Fruit fly (Drosophila melanogaster): Measurements from ENCODE around the gene bc10.

Gene bc10

DNA sequence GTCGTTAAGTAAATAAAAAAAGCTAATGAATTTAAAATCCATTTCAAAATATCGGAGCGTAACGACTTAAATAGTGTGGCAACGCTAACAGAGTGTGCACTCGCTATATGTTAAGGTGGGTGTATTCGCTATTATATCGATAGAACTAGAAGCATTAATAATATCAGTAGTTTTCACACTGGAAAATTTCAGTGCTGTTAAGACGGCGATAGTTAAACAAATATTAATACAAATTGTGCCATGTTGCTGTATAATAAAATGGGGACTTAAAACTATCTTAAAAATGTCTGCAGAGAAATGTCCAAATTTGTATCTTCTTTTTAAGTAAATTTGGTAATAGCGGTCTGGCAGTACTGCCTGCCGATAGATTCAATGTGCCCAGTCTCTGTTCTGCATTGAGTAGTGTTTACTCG, 18.3 kb downstream of the bc10 start (continued):
- TF ChIP-seq pan (optimal IDR thresholded peaks at IDR 0.05) = no peak
- peak in 1 of 2 experiments; percentile 91 for TF ChIP-seq pan (GFP tag; optimal IDR thresholded peaks at IDR 0.05 in 1 of 2, IDR thresholded peaks at IDR 0.05 in 1 of 2)
- peak; percentile 85 for TF ChIP-seq Hr3 (GFP tag; optimal IDR thresholded peaks at IDR 0.05)
- TF ChIP-seq Atf6 (GFP tag; IDR thresholded peaks at IDR 0.05) = peak; percentile 80
- TF ChIP-seq slou (GFP tag; optimal IDR thresholded peaks at IDR 0.05) = peak; percentile 53
- peak; percentile 82 for TF ChIP-seq fd96Cb (tag; optimal IDR thresholded peaks at IDR 0.05)
- TF ChIP-seq Eip74EF (GFP tag; optimal IDR thresholded peaks at IDR 0.05) = no peak
- peak; percentile 85 for TF ChIP-seq Oaz (GFP tag; IDR thresholded peaks at IDR 0.05)
- TF ChIP-seq CG7745 (tag; optimal IDR thresholded peaks at IDR 0.05) = no peak
- TF ChIP-seq Sry-δ (GFP tag; optimal IDR thresholded peaks at IDR 0.05) = peak; percentile 92
- no peak for TF ChIP-seq Sox100B (GFP tag; optimal IDR thresholded peaks at IDR 0.05)
- no peak for TF ChIP-seq MESR4 (GFP tag; optimal IDR thresholded peaks at IDR 0.05)
- peak; percentile 81 for TF ChIP-seq Atf3 (GFP tag; optimal IDR thresholded peaks at IDR 0.05)
- TF ChIP-seq CG4617 (GFP tag; optimal IDR thresholded peaks at IDR 0.05; ENCODE audit: borderline replicate concordance) = peak; percentile 93
- no peak for TF ChIP-seq CG15073 (GFP tag; optimal IDR thresholded peaks at IDR 0.05)
- no peak for TF ChIP-seq CG15601 (tag; optimal IDR thresholded peaks at IDR 0.05)
- peak; percentile 81 for TF ChIP-seq ase (GFP tag; IDR thresholded peaks at IDR 0.05)
- TF ChIP-seq ewg (GFP tag; optimal IDR thresholded peaks at IDR 0.05) = no peak
- TF ChIP-seq YL-1 (GFP tag; optimal IDR thresholded peaks at IDR 0.05) = peak; percentile 81
- TF ChIP-seq lilli (GFP tag; optimal IDR thresholded peaks at IDR 0.05) = peak; percentile 92
- TF ChIP-seq ap (GFP tag; IDR thresholded peaks at IDR 0.05) = peak; percentile 84
- peak; percentile 86 for TF ChIP-seq Ada2b (GFP tag; IDR thresholded peaks at IDR 0.05)
- TF ChIP-seq CG18262 (tag; optimal IDR thresholded peaks at IDR 0.05) = no peak
- peak; percentile 62 for TF ChIP-seq CG12299 (tag; optimal IDR thresholded peaks at IDR 0.05)
- peak; percentile 86 for TF ChIP-seq unc-4 (GFP tag; IDR thresholded peaks at IDR 0.05; ENCODE audit: partially characterized antibody)
- TF ChIP-seq CG13624 (GFP tag; optimal IDR thresholded peaks at IDR 0.05) = peak; percentile 90
- peak; percentile 100 for TF ChIP-seq Ets65A (GFP tag)
- TF ChIP-seq CG2116 (GFP tag; optimal IDR thresholded peaks at IDR 0.05) = peak; percentile 83
- peak; percentile 37; the same call in 1 of the 2 replicates for TF ChIP-seq CG10321 (GFP tag; IDR thresholded peaks at IDR 0.05)
- peak; percentile 86 for TF ChIP-seq CG17829 (tag; optimal IDR thresholded peaks at IDR 0.05)
- TF ChIP-seq CG5180 (GFP tag; optimal IDR thresholded peaks at IDR 0.05) = no peak
- peak; percentile 84 for TF ChIP-seq CG2129 (GFP tag; IDR thresholded peaks at IDR 0.05; ENCODE audit: partially characterized antibody)
- peak; percentile 91 for TF ChIP-seq Gug (GFP tag; IDR thresholded peaks at IDR 0.05)
- no peak for TF ChIP-seq Fer1 (GFP tag; optimal IDR thresholded peaks at IDR 0.05)
- peak; percentile 86 for TF ChIP-seq NfI (GFP tag; optimal IDR thresholded peaks at IDR 0.05)
- 0 out of 2 replicates have a peak, but pooled peaks have one; percentile 32 for TF ChIP-seq CG32767 (GFP tag; IDR thresholded peaks at IDR 0.05)
- no peak for TF ChIP-seq Kr (GFP tag; optimal IDR thresholded peaks at IDR 0.05)
- no peak for TF ChIP-seq gsb-n (tag; optimal IDR thresholded peaks at IDR 0.05)
- no peak for TF ChIP-seq Deaf1 (tag; optimal IDR thresholded peaks at IDR 0.05)
- TF ChIP-seq btn (GFP tag; optimal IDR thresholded peaks at IDR 0.05) = peak; percentile 71
- peak; percentile 91 for TF ChIP-seq gem (tag; optimal IDR thresholded peaks at IDR 0.05)
- peak; percentile 73; the same call in 1 of the 2 replicates for TF ChIP-seq Doc2 (GFP tag; IDR thresholded peaks at IDR 0.05)
- TF ChIP-seq Side (GFP tag; optimal IDR thresholded peaks at IDR 0.05) = peak; percentile 78
- no peak for TF ChIP-seq prd (optimal IDR thresholded peaks at IDR 0.05)
- TF ChIP-seq prd (GFP tag; IDR thresholded peaks at IDR 0.05) = peak; percentile 96
- TF ChIP-seq tap (tag; optimal IDR thresholded peaks at IDR 0.05) = peak; percentile 51
- TF ChIP-seq CG17186 (GFP tag; optimal IDR thresholded peaks at IDR 0.05) = peak; percentile 60
- TF ChIP-seq peb (GFP tag; IDR thresholded peaks at IDR 0.05) = peak; percentile 56
- peak; percentile 76 for TF ChIP-seq emc (GFP tag; optimal IDR thresholded peaks at IDR 0.05)
- TF ChIP-seq fd3F (GFP tag; optimal IDR thresholded peaks at IDR 0.05) = peak; percentile 79
- TF ChIP-seq CG6791 (GFP tag; IDR thresholded peaks at IDR 0.05; ENCODE audit: partially characterized antibody) = peak; percentile 77
